Worm (Caenorhabditis elegans) whole organism, L1 larva: ENCODE data around the gene C09E8.1.

Experiments
- alr-1 ChIP-seq: fragments of 200-800 bp; sonication (Bioruptor generic); optimal IDR thresholded peaks from 2 replicates; lab custom pipeline; 2018; ENCODE audit warnings: borderline replicate concordance, mild to moderate bottlenecking, missing genetic modification characterization, missing compliant biosample characterization
- ceh-88 ChIP-seq: fragments of 200-800 bp; sonication (Bioruptor generic); IDR thresholded peaks from 2 replicates; pipeline ENCODE4 v1.3.6; 2022; ENCODE audit warnings: missing genetic modification characterization, missing compliant biosample characterization
- ces-1 ChIP-seq: fragments of 150-350 bp; optimal IDR thresholded peaks from 2 replicates; lab custom pipeline; 2014; ENCODE audit warnings: missing biosample characterization, missing genetic modification reagents, missing genetic modification characterization
- elt-2 ChIP-seq: sonication (generic microtip); optimal IDR thresholded peaks from 2 replicates; lab custom pipeline; 2016; ENCODE audit warnings: missing genetic modification characterization, mild to moderate bottlenecking, inconsistent platforms, missing compliant biosample characterization, missing genetic modification reagents
- lin-35 ChIP-seq, 2 experiments: fragments of 150-350 bp; optimal IDR thresholded peaks; 2 replicates each; lab custom pipeline; 2014; ENCODE audit warnings: missing biosample characterization in 2 of 2, missing genetic modification characterization in 2 of 2, missing genetic modification reagents in 2 of 2
- lir-3 ChIP-seq: sonication (generic microtip); optimal IDR thresholded peaks from 2 replicates; lab custom pipeline; 2016; ENCODE audit warnings: mild to moderate bottlenecking, missing genetic modification characterization, moderate library complexity, missing compliant biosample characterization; ENCODE audit not compliant: poor library complexity
- mab-9 ChIP-seq: fragments of 200-800 bp; sonication (Bioruptor generic); IDR thresholded peaks from 2 replicates; pipeline ENCODE4 v1.3.6; 2022; ENCODE audit warnings: missing genetic modification reagents, missing genetic modification characterization, missing compliant biosample characterization
- nhr-71 ChIP-seq: sonication (generic microtip); optimal IDR thresholded peaks from 2 replicates; lab custom pipeline; 2016; ENCODE audit warnings: mild to moderate bottlenecking, missing genetic modification characterization, moderate library complexity, missing compliant biosample characterization
- pqm-1 ChIP-seq: sonication (generic microtip); optimal IDR thresholded peaks from 3 replicates; lab custom pipeline; 2017; ENCODE audit warnings: missing biosample characterization, missing genetic modification characterization
- snpc-4 ChIP-seq: fragments of 150-350 bp; optimal IDR thresholded peaks from 2 replicates; lab custom pipeline; 2014; ENCODE audit warnings: missing biosample characterization, missing genetic modification characterization
- snu-23 ChIP-seq: sonication (generic microtip); optimal IDR thresholded peaks from 2 replicates; lab custom pipeline; 2016; ENCODE audit warnings: missing genetic modification characterization, missing compliant biosample characterization
- unc-130 ChIP-seq: fragments of 150-350 bp; optimal IDR thresholded peaks from 2 replicates; lab custom pipeline; 2017; ENCODE audit warnings: missing biosample characterization, missing genetic modification characterization, inconsistent platforms
- unc-62 ChIP-seq: fragments of 150-350 bp; optimal IDR thresholded peaks from 2 replicates; lab custom pipeline; 2014; ENCODE audit warnings: missing biosample characterization, missing genetic modification reagents, missing genetic modification characterization
- xbp-1 ChIP-seq: sonication (generic microtip); optimal IDR thresholded peaks from 2 replicates; lab custom pipeline; 2016; ENCODE audit warnings: missing genetic modification characterization, missing compliant biosample characterization

ce11 chrII:521720-522119 lies 34.6 kb upstream of the C09E8.1 start:
- TF ChIP-seq nhr-71 (tag; lab: Kevin White, UChicago) (no peak), mab-9 (GFP tag; lab: Robert Waterston, UW) (no peak), snu-23 (GFP tag; lab: Kevin White, UChicago) (no peak), lir-3 (tag; lab: Kevin White, UChicago) (no peak), ces-1 (GFP tag; lab: Kevin White, UChicago) (no peak), unc-130 (tag; lab: Kevin White, UChicago) (no peak), ceh-88 (no peak), lin-35 (GFP tag; optimal IDR thresholded peaks at IDR 0.05; lab: Kevin White, UChicago) (no peak), snpc-4 (tag; lab: Kevin White, UChicago) (no peak), pqm-1 (tag; lab: Kevin White, UChicago) (no peak), alr-1 (tag; lab: Kevin White, UChicago) (no peak), unc-62 (no peak), xbp-1 (tag; lab: Kevin White, UChicago) (no peak), elt-2 (peak; percentile 51)
